Fruit fly (Drosophila melanogaster): ENCODE results near the gene CG15209.

Gene CG15209

DNA sequence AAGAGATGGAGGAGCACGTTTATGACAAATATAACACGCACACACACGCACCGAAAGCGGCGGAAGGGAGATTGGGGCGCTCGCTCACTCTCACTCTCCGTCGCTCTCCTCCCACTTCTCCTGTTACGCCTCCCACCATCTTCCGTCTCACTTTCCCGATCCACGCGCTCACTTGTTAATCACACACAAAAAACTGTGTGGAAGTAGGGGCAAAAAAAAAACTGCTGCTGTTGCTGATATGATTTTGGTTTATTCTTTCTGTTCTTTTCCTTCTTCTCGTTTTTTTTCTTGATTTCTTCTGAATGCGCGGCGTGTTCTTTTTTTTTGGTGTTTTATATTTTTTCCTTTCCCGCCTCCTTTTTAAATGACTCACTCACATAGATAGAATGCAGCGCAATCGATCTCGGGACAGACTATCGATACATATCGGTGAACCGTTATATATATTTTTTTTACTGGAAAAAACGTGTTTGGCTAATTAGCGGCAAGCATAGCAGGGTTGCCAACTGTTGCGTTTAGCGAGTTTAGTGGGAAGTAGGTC is 36.3 kb upstream of the CG15209 start:
- peak; percentile 51 for TF ChIP-seq br (GFP tag; optimal IDR thresholded peaks at IDR 0.05)
- TF ChIP-seq rgr (GFP tag; optimal IDR thresholded peaks at IDR 0.05): no peak
- TF ChIP-seq Sp1 (GFP tag; optimal IDR thresholded peaks at IDR 0.05): peak; percentile 86
- TF ChIP-seq CrebA (GFP tag; optimal IDR thresholded peaks at IDR 0.05; ENCODE audit: borderline replicate concordance): peak; percentile 93
- TF ChIP-seq dmrt93B (GFP tag; optimal IDR thresholded peaks at IDR 0.05): peak; percentile 17
- TF ChIP-seq Abd-B (GFP tag; optimal IDR thresholded peaks at IDR 0.05): no peak
- no peak for TF ChIP-seq ey (GFP tag; optimal IDR thresholded peaks at IDR 0.05)
- TF ChIP-seq foxo (GFP tag; optimal IDR thresholded peaks at IDR 0.05): peak in 1 of 2 experiments; percentile 13
- no peak for TF ChIP-seq lola (GFP tag; optimal IDR thresholded peaks at IDR 0.05)
- TF ChIP-seq psq (GFP tag; optimal IDR thresholded peaks at IDR 0.05): peak; percentile 95
- peak; percentile 69 for TF ChIP-seq Rel (GFP tag; optimal IDR thresholded peaks at IDR 0.05)
- peak; percentile 76 for TF ChIP-seq Rel (tag; optimal IDR thresholded peaks at IDR 0.05)
- TF ChIP-seq Dif (GFP tag; optimal IDR thresholded peaks at IDR 0.05; ENCODE audit: partially characterized antibody): peak; percentile 63
- peak; percentile 96 for TF ChIP-seq Vsx2 (GFP tag; optimal IDR thresholded peaks at IDR 0.05; ENCODE audit: partially characterized antibody)
- TF ChIP-seq dl (GFP tag; optimal IDR thresholded peaks at IDR 0.05; ENCODE audit: insufficient read depth in 1 of 2, partially characterized antibody in 2 of 2): peak; percentile 65 to 73
- no peak for TF ChIP-seq Hr83 (GFP tag; optimal IDR thresholded peaks at IDR 0.05; ENCODE audit: poor library complexity, severe bottlenecking)
- peak; percentile 23 for TF ChIP-seq Jra (GFP tag; optimal IDR thresholded peaks at IDR 0.05)
- TF ChIP-seq usp (GFP tag; optimal IDR thresholded peaks at IDR 0.05): no peak
- TF ChIP-seq pan (optimal IDR thresholded peaks at IDR 0.05): no peak
- no peak for TF ChIP-seq woc (GFP tag; optimal IDR thresholded peaks at IDR 0.05)
- TF ChIP-seq Myc (optimal IDR thresholded peaks at IDR 0.05): no peak
- no peak for TF ChIP-seq Hr78 (GFP tag; optimal IDR thresholded peaks at IDR 0.05)
- no peak for TF ChIP-seq dsf (GFP tag; optimal IDR thresholded peaks at IDR 0.05; ENCODE audit: borderline replicate concordance)
- peak; percentile 11 for TF ChIP-seq OdsH (GFP tag; optimal IDR thresholded peaks at IDR 0.05)
- no peak for TF ChIP-seq tai (GFP tag; optimal IDR thresholded peaks at IDR 0.05)
- TF ChIP-seq Mio (GFP tag; optimal IDR thresholded peaks at IDR 0.05): peak; percentile 6
- no peak for TF ChIP-seq brk (GFP tag; optimal IDR thresholded peaks at IDR 0.05)
- peak; percentile 88 for TF ChIP-seq jim (GFP tag; optimal IDR thresholded peaks at IDR 0.05)
- peak; percentile 7 for TF ChIP-seq HLH106 (tag; optimal IDR thresholded peaks at IDR 0.05)
- no peak for TF ChIP-seq sv (GFP tag; optimal IDR thresholded peaks at IDR 0.05)
- peak; percentile 10 for TF ChIP-seq fru (GFP tag; optimal IDR thresholded peaks at IDR 0.05)
- peak; percentile 68 for TF ChIP-seq sage (GFP tag; optimal IDR thresholded peaks at IDR 0.05)
- peak; percentile 83 for TF ChIP-seq h (GFP tag; optimal IDR thresholded peaks at IDR 0.05)
- TF ChIP-seq Dfd (GFP tag; optimal IDR thresholded peaks at IDR 0.05): no peak
- peak; percentile 13 for TF ChIP-seq Hnf4 (GFP tag; optimal IDR thresholded peaks at IDR 0.05)
- TF ChIP-seq N (GFP tag; optimal IDR thresholded peaks at IDR 0.05): no peak
- TF ChIP-seq CG32264 (GFP tag; optimal IDR thresholded peaks at IDR 0.05): peak; percentile 16
- no peak for TF ChIP-seq CG9705 (GFP tag; optimal IDR thresholded peaks at IDR 0.05)
- TF ChIP-seq GATAd (GFP tag; optimal IDR thresholded peaks at IDR 0.05): no peak

DNA sequence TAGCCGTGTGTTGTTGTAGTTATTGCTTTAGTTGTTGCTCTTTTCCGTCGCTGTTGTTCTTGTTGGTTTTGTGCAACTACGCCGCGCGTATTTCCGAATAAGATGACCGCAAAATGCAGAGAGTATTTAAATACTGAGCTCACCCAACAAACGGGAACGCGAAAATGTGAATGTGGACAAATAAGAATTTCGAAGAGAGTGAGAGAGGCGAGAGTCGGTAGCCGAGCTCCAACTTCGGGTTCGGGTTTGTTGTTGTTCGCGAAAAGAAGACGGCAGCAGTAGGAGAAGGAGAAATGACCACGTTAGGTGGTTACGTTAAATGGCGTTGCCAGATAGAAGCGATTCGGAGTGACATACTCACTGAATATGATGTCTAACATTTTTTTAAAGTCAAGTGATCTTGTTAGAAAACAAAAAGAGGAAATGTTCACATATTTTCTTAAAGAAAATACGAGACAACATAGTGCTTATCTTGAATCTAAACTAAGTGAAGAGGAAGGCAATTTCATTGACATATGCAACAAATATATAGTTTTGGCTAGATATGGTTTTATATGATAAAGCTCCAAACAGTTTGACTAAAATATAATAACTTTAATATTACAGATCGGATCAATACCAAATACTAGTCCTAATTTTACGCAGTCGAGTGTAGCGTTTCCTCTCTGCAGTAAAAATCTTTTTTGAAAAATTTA is 35.1 kb upstream of the CG15209 start:
- TF ChIP-seq jim (GFP tag; optimal IDR thresholded peaks at IDR 0.05): no peak
- TF ChIP-seq Rel (GFP tag; optimal IDR thresholded peaks at IDR 0.05): peak; percentile 38
- peak; percentile 36 for TF ChIP-seq Rel (tag; optimal IDR thresholded peaks at IDR 0.05)
- no peak for TF ChIP-seq brk (GFP tag; optimal IDR thresholded peaks at IDR 0.05)
- TF ChIP-seq Hr78 (GFP tag; optimal IDR thresholded peaks at IDR 0.05): no peak
- no peak for TF ChIP-seq N (GFP tag; optimal IDR thresholded peaks at IDR 0.05)
- no peak for TF ChIP-seq usp (GFP tag; optimal IDR thresholded peaks at IDR 0.05)
- no peak for TF ChIP-seq OdsH (GFP tag; optimal IDR thresholded peaks at IDR 0.05)
- TF ChIP-seq Dif (GFP tag; optimal IDR thresholded peaks at IDR 0.05; ENCODE audit: partially characterized antibody): peak; percentile 73
- TF ChIP-seq Myc (optimal IDR thresholded peaks at IDR 0.05): no peak
- TF ChIP-seq br (GFP tag; optimal IDR thresholded peaks at IDR 0.05): no peak
- peak; percentile 9 for TF ChIP-seq HLH106 (tag; optimal IDR thresholded peaks at IDR 0.05)
- no peak for TF ChIP-seq rgr (GFP tag; optimal IDR thresholded peaks at IDR 0.05)
- TF ChIP-seq pan (optimal IDR thresholded peaks at IDR 0.05): no peak
- TF ChIP-seq foxo (GFP tag; optimal IDR thresholded peaks at IDR 0.05): no peak
- TF ChIP-seq CG32264 (GFP tag; optimal IDR thresholded peaks at IDR 0.05): no peak
- TF ChIP-seq Dfd (GFP tag; optimal IDR thresholded peaks at IDR 0.05): no peak
- TF ChIP-seq ey (GFP tag; optimal IDR thresholded peaks at IDR 0.05): no peak
- TF ChIP-seq h (GFP tag; optimal IDR thresholded peaks at IDR 0.05): no peak
- TF ChIP-seq dmrt93B (GFP tag; optimal IDR thresholded peaks at IDR 0.05): no peak
- no peak for TF ChIP-seq sage (GFP tag; optimal IDR thresholded peaks at IDR 0.05)
- TF ChIP-seq sv (GFP tag; optimal IDR thresholded peaks at IDR 0.05): no peak
- TF ChIP-seq GATAd (GFP tag; optimal IDR thresholded peaks at IDR 0.05): no peak
- no peak for TF ChIP-seq dsf (GFP tag; optimal IDR thresholded peaks at IDR 0.05; ENCODE audit: borderline replicate concordance)
- TF ChIP-seq CG9705 (GFP tag; optimal IDR thresholded peaks at IDR 0.05): no peak
- no peak for TF ChIP-seq Mio (GFP tag; optimal IDR thresholded peaks at IDR 0.05)
- TF ChIP-seq dl (GFP tag; optimal IDR thresholded peaks at IDR 0.05; ENCODE audit: insufficient read depth in 1 of 2, partially characterized antibody in 2 of 2): peak; percentile 17 to 35
- no peak for TF ChIP-seq Jra (GFP tag; optimal IDR thresholded peaks at IDR 0.05)
- no peak for TF ChIP-seq Hr83 (GFP tag; optimal IDR thresholded peaks at IDR 0.05; ENCODE audit: poor library complexity, severe bottlenecking)
- TF ChIP-seq woc (GFP tag; optimal IDR thresholded peaks at IDR 0.05): no peak
- no peak for TF ChIP-seq Sp1 (GFP tag; optimal IDR thresholded peaks at IDR 0.05)
- TF ChIP-seq Hnf4 (GFP tag; optimal IDR thresholded peaks at IDR 0.05): peak; percentile 16
- TF ChIP-seq fru (GFP tag; optimal IDR thresholded peaks at IDR 0.05): no peak
- TF ChIP-seq CrebA (GFP tag; optimal IDR thresholded peaks at IDR 0.05; ENCODE audit: borderline replicate concordance): peak; percentile 15
- no peak for TF ChIP-seq Abd-B (GFP tag; optimal IDR thresholded peaks at IDR 0.05)
- peak; percentile 45 for TF ChIP-seq psq (GFP tag; optimal IDR thresholded peaks at IDR 0.05)
- no peak for TF ChIP-seq lola (GFP tag; optimal IDR thresholded peaks at IDR 0.05)
- no peak for TF ChIP-seq tai (GFP tag; optimal IDR thresholded peaks at IDR 0.05)
- peak; percentile 84 for TF ChIP-seq Vsx2 (GFP tag; optimal IDR thresholded peaks at IDR 0.05; ENCODE audit: partially characterized antibody)

Measured in whole organism, wandering third instar larva.